Fruit fly (Drosophila melanogaster): ENCODE data around the gene CG14190.

DNA sequence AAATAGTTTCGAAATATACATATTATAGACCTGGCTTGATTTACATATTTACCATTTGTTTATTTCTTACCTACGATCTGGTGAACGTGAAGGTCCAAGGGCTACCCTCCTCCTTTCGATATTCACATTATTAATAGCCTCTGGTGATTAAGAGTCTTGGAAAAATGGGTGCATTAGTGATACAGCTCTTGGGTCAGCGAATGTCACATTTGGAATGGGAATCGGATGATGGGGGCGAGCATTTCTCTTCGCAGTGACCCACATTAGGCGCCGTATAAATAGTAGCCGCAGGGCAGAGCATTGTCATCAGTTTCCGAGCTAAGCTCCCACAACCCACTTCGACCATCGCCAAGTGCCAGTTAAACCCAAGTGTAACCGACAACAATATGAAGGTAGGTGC, 20.7 kb downstream of the CG14190 start, which contains the start of gene CG7406:
- no peak for TF ChIP-seq EcR (GFP tag; optimal IDR thresholded peaks at IDR 0.05)
- TF ChIP-seq usp (GFP tag; optimal IDR thresholded peaks at IDR 0.05) = no peak
- no peak for TF ChIP-seq pan (optimal IDR thresholded peaks at IDR 0.05)

Measured in whole organism.